Worm (Caenorhabditis elegans) whole organism, L4 larva: Measurements from ENCODE around the gene fbxa-158.
"Not testable (repeated sequence)": the region's sequence is repeated elsewhere in the genome, so short reads cannot be mapped to it uniquely, and the experiment has no call there.

Source experiments
- D1046.2 ChIP-seq: fragments of 200-800 bp; sonication (Bioruptor generic); IDR thresholded peaks from 2 replicates; pipeline ENCODE4 v1.3.6; 2022; ENCODE audit warnings: missing genetic modification characterization, missing compliant biosample characterization
- F10B5.3 ChIP-seq: sonication (generic microtip); optimal IDR thresholded peaks from 2 replicates; lab custom pipeline; 2016; ENCODE audit warnings: mild to moderate bottlenecking, missing genetic modification characterization, missing compliant biosample characterization
- F26F4.8 ChIP-seq: fragments of 200-800 bp; sonication (Bioruptor generic); conservative IDR thresholded peaks from 2 replicates; pipeline ENCODE4 v1.3.6; 2022; ENCODE audit warnings: missing genetic modification characterization, missing compliant biosample characterization
- F44E2.7 ChIP-seq: fragments of 200-800 bp; sonication (Bioruptor generic); IDR thresholded peaks from 2 replicates; pipeline ENCODE4 v2.1.2; 2022; ENCODE audit warnings: missing genetic modification characterization, missing compliant biosample characterization
- T26A8.4 ChIP-seq: fragments of 200-800 bp; sonication (Bioruptor generic); IDR thresholded peaks from 2 replicates; pipeline ENCODE4 v1.3.6; 2022; ENCODE audit warnings: missing genetic modification characterization, missing compliant biosample characterization
- Y48G9A.11 ChIP-seq: fragments of 200-800 bp; sonication (Bioruptor generic); IDR thresholded peaks from 2 replicates; pipeline ENCODE4 v1.3.6; 2022; ENCODE audit warnings: missing genetic modification reagents, missing genetic modification characterization, missing compliant biosample characterization
- aha-1 ChIP-seq: fragments of 150-350 bp; peaks from one replicate; lab custom pipeline; 2014; ENCODE audit warnings: missing biosample characterization, missing genetic modification characterization
- ama-1 ChIP-seq: fragments of 150-350 bp; optimal IDR thresholded peaks from 2 replicates; lab custom pipeline; 2014; ENCODE audit warnings: inconsistent platforms, mixed read lengths
- daf-16 ChIP-seq, 3 experiments: sonication (generic microtip); optimal IDR thresholded peaks; 2 replicates each; lab custom pipeline; 2016 to 2017; ENCODE audit warnings: missing genetic modification characterization in 3 of 3, missing genetic modification reagents in 3 of 3, mild to moderate bottlenecking in 2 of 3, missing compliant biosample characterization in 2 of 3, missing biosample characterization in 1 of 3, moderate library complexity in 1 of 3
- dmd-6 ChIP-seq: fragments of 200-800 bp; sonication (Bioruptor generic); IDR thresholded peaks from 2 replicates; pipeline ENCODE4 v1.3.6; 2022; ENCODE audit warnings: missing genetic modification reagents, missing genetic modification characterization, missing compliant biosample characterization
- dmd-9 ChIP-seq: fragments of 200-800 bp; sonication (Bioruptor generic); IDR thresholded peaks from 2 replicates; pipeline ENCODE4 v1.3.6; 2022; ENCODE audit warnings: missing genetic modification reagents, missing genetic modification characterization, missing compliant biosample characterization
- dpl-1 ChIP-seq: fragments of 150-350 bp; optimal IDR thresholded peaks from 2 replicates; lab custom pipeline; 2014; ENCODE audit warnings: missing biosample characterization, missing genetic modification reagents, missing genetic modification characterization
- duxl-1 ChIP-seq: sonication (generic microtip); optimal IDR thresholded peaks from 2 replicates; lab custom pipeline; 2016; ENCODE audit warnings: mild to moderate bottlenecking, missing genetic modification characterization, moderate library complexity, missing compliant biosample characterization; ENCODE audit not compliant: poor library complexity
- hlh-11 ChIP-seq: fragments of 200-800 bp; sonication (Bioruptor generic); optimal IDR thresholded peaks from 2 replicates; lab custom pipeline; 2018; ENCODE audit warnings: mild to moderate bottlenecking, missing genetic modification characterization, missing compliant biosample characterization
- hmg-1.1 ChIP-seq: fragments of 200-800 bp; sonication (Bioruptor generic); IDR thresholded peaks from 2 replicates; pipeline ENCODE4 v1.3.6; 2022; ENCODE audit warnings: missing genetic modification reagents, missing genetic modification characterization, missing compliant biosample characterization
- lin-1 ChIP-seq: fragments of 200-800 bp; sonication (Bioruptor generic); IDR thresholded peaks from 2 replicates; pipeline ENCODE4 v1.3.6; 2022; ENCODE audit warnings: missing genetic modification reagents, missing genetic modification characterization, missing compliant biosample characterization
- lin-13 ChIP-seq: fragments of 150-350 bp; optimal IDR thresholded peaks from 2 replicates; lab custom pipeline; 2014; ENCODE audit warnings: missing biosample characterization, missing genetic modification reagents, missing genetic modification characterization
- lin-29 ChIP-seq: fragments of 200-800 bp; sonication (Bioruptor generic); IDR thresholded peaks from 2 replicates; pipeline ENCODE4 v1.3.6; 2022; ENCODE audit warnings: missing genetic modification reagents, missing genetic modification characterization, missing compliant biosample characterization
- lir-3 ChIP-seq: sonication (generic microtip); optimal IDR thresholded peaks from 2 replicates; lab custom pipeline; 2016; ENCODE audit warnings: mild to moderate bottlenecking, missing genetic modification characterization, missing compliant biosample characterization
- lsy-2 ChIP-seq, 2 experiments: fragments of 150-350 bp in 1 of 2; sonication (generic microtip) in 1 of 2; optimal IDR thresholded peaks; 2 replicates each; lab custom pipeline; 2014 to 2017; ENCODE audit warnings: missing biosample characterization in 2 of 2, missing genetic modification characterization in 2 of 2
- madf-5 ChIP-seq, 2 experiments: fragments of 200-800 bp; sonication (Bioruptor generic); IDR thresholded peaks; 2 replicates each; pipeline ENCODE4 v1.3.6; 2022; ENCODE audit warnings: missing compliant biosample characterization in 2 of 2, missing genetic modification characterization in 2 of 2
- mdl-1 ChIP-seq, 2 experiments: fragments of 150-350 bp in 1 of 2; sonication (generic microtip) in 1 of 2; optimal IDR thresholded peaks; 2 replicates each; lab custom pipeline; 2014 to 2017; ENCODE audit warnings: missing biosample characterization in 2 of 2, missing genetic modification characterization in 2 of 2
- mes-2 ChIP-seq: sonication (generic microtip); optimal IDR thresholded peaks from 2 replicates; lab custom pipeline; 2016; ENCODE audit warnings: missing genotype, mild to moderate bottlenecking, missing genetic modification characterization, missing compliant biosample characterization; ENCODE audit not compliant: poor library complexity, severe bottlenecking
- mxl-2 ChIP-seq: fragments of 200-800 bp; sonication (Bioruptor generic); conservative IDR thresholded peaks from 2 replicates; pipeline ENCODE4 v1.3.6; 2022; ENCODE audit warnings: missing genetic modification reagents, missing genetic modification characterization, missing compliant biosample characterization
- nhr-10 ChIP-seq: fragments of 150-350 bp; optimal IDR thresholded peaks from 2 replicates; lab custom pipeline; 2014; ENCODE audit warnings: missing biosample characterization, missing genetic modification characterization
- nhr-28 ChIP-seq: fragments of 150-350 bp; optimal IDR thresholded peaks from 2 replicates; lab custom pipeline; 2014; ENCODE audit warnings: missing biosample characterization, missing genetic modification characterization
- nhr-41 ChIP-seq: fragments of 200-800 bp; sonication (Bioruptor generic); IDR thresholded peaks from 2 replicates; pipeline ENCODE4 v1.3.6; 2022; ENCODE audit warnings: missing genetic modification reagents, missing genetic modification characterization, missing compliant biosample characterization
- php-3 ChIP-seq: fragments of 200-800 bp; sonication (Bioruptor generic); IDR thresholded peaks from 2 replicates; pipeline ENCODE4 v1.3.6; 2022; ENCODE audit warnings: missing genetic modification reagents, missing genetic modification characterization, missing compliant biosample characterization
- pqm-1 ChIP-seq: sonication (generic microtip); optimal IDR thresholded peaks from 2 replicates; lab custom pipeline; 2017; ENCODE audit warnings: missing biosample characterization, missing genetic modification characterization
- saeg-2 ChIP-seq: fragments of 200-800 bp; sonication (Bioruptor generic); IDR thresholded peaks from 2 replicates; pipeline ENCODE4 v1.3.6; 2022; ENCODE audit warnings: missing genetic modification reagents, missing genetic modification characterization, missing compliant biosample characterization
- tag-97 ChIP-seq: fragments of 200-800 bp; sonication (Bioruptor generic); IDR thresholded peaks from 2 replicates; pipeline ENCODE4 v1.3.6; 2022; ENCODE audit warnings: missing genetic modification characterization, missing compliant biosample characterization
- tra-1 ChIP-seq: fragments of 200-800 bp; sonication (Bioruptor generic); IDR thresholded peaks from 2 replicates; pipeline ENCODE4 v1.3.6; 2022; ENCODE audit warnings: missing genetic modification reagents, missing genetic modification characterization, missing compliant biosample characterization
- zfp-3 ChIP-seq: fragments of 200-800 bp; sonication (Bioruptor generic); conservative IDR thresholded peaks from 2 replicates; pipeline ENCODE4 v1.3.6; 2022; ENCODE audit warnings: missing genetic modification reagents, missing genetic modification characterization, missing compliant biosample characterization
- ztf-11 ChIP-seq: fragments of 150-350 bp; optimal IDR thresholded peaks from 2 replicates; lab custom pipeline; 2014; ENCODE audit warnings: missing biosample characterization, missing genetic modification characterization

Gene fbxa-158

ce11 chrII:1662881-1663280 lies 41.8 kb upstream of the fbxa-158 start, which contains the start of gene ZC204.14:
ZC204.14 (minus strand) TSS chrII:1662949.
- no peak for TF ChIP-seq dpl-1 (GFP tag; lab: Kevin White, UChicago)
- no peak for TF ChIP-seq dmd-6
- no peak for TF ChIP-seq mxl-2 (GFP tag; lab: Robert Waterston, UW)
- no peak for TF ChIP-seq mdl-1 (tag; optimal IDR thresholded peaks at IDR 0.05; lab: Kevin White, UChicago)
- TF ChIP-seq lin-13: no peak
- TF ChIP-seq mes-2 (tag; lab: Kevin White, UChicago): peak; percentile 51
- TF ChIP-seq hlh-11 (tag; lab: Kevin White, UChicago): no peak
- TF ChIP-seq saeg-2 (GFP tag; lab: Robert Waterston, UW): no peak
- peak in 1 of 2 experiments; percentile 46 for TF ChIP-seq lsy-2 (tag; optimal IDR thresholded peaks at IDR 0.05; lab: Kevin White, UChicago)
- TF ChIP-seq ama-1: no peak
- no peak for TF ChIP-seq F10B5.3 (tag; lab: Kevin White, UChicago)
- TF ChIP-seq dmd-9 (GFP tag; lab: Robert Waterston, UW): no peak
- TF ChIP-seq tag-97 (GFP tag; lab: Robert Waterston, UW): no peak
- TF ChIP-seq T26A8.4 (GFP tag; lab: Robert Waterston, UW): no peak
- TF ChIP-seq nhr-41 (GFP tag; lab: Robert Waterston, UW): no peak
- no peak for TF ChIP-seq nhr-10 (tag; lab: Kevin White, UChicago)

- peak; percentile 23; the same call in 1 of the 2 replicates for TF ChIP-seq dmd-6
- 0 out of 2 replicates have a peak, but pooled peaks have one; percentile 24 for TF ChIP-seq D1046.2
- peak; percentile 49 for TF ChIP-seq hmg-1.1 (GFP tag; lab: Robert Waterston, UW)
- 0 out of 2 replicates have a peak, but pooled peaks have one; percentile 16 for TF ChIP-seq tra-1 (GFP tag; lab: Robert Waterston, UW)
- peak; percentile 72 for TF ChIP-seq Y48G9A.11
- peak; percentile 51 for TF ChIP-seq duxl-1
- TF ChIP-seq mes-2 (tag; lab: Kevin White, UChicago): peak; percentile 26
- 0 out of 2 replicates have a peak, but pooled peaks have one; percentile 43 for TF ChIP-seq T26A8.4 (GFP tag; lab: Robert Waterston, UW)
Measured at ce11 chrII:1661300-1661838, 40.3 kb upstream of the fbxa-158 start.

ce11 chrII:1660888-1661287 lies 39.8 kb upstream of the fbxa-158 start, which contains the start of gene ZC204.13:
ZC204.13 (minus strand) TSS chrII:1660988.
- not testable (repeated sequence) for TF ChIP-seq lin-29 (GFP tag; lab: Robert Waterston, UW); madf-5 (GFP tag; IDR thresholded peaks at IDR 0.05; lab: Robert Waterston, UW); F26F4.8

ce11 chrII:1659729-1660128 lies 38.6 kb upstream of the fbxa-158 start:
- TF ChIP-seq daf-16 (GFP tag; optimal IDR thresholded peaks at IDR 0.05; lab: Kevin White, UChicago): not testable (repeated sequence)
- TF ChIP-seq daf-16 (tag; optimal IDR thresholded peaks at IDR 0.05; lab: Kevin White, UChicago) (peak; percentile 48), php-3 (GFP tag; lab: Robert Waterston, UW) (peak; percentile 70), tra-1 (GFP tag; lab: Robert Waterston, UW) (peak; percentile 55; the same call in 1 of the 2 replicates), hlh-11 (tag; lab: Kevin White, UChicago) (peak; percentile 36), duxl-1 (peak; percentile 26), dmd-9 (GFP tag; lab: Robert Waterston, UW) (0 out of 2 replicates have a peak, but pooled peaks have one; percentile 27), T26A8.4 (GFP tag; lab: Robert Waterston, UW) (0 out of 2 replicates have a peak, but pooled peaks have one; percentile 45), nhr-28 (tag; lab: Kevin White, UChicago) (peak; percentile 47), pqm-1 (tag; lab: Kevin White, UChicago) (peak; percentile 68), lin-1 (GFP tag; lab: Robert Waterston, UW) (peak; percentile 43; the same call in 1 of the 2 replicates), dmd-6 (peak; percentile 88), nhr-41 (GFP tag; lab: Robert Waterston, UW) (0 out of 2 replicates have a peak, but pooled peaks have one; percentile 14)

ce11 chrII:1657202-1657601 lies 36.1 kb upstream of the fbxa-158 start, which contains the start of gene ZC204.12:
ZC204.12 (minus strand) TSS chrII:1657302.
- TF ChIP-seq hlh-11 (tag; lab: Kevin White, UChicago) (no peak), T26A8.4 (GFP tag; lab: Robert Waterston, UW) (no peak), lsy-2 (tag; optimal IDR thresholded peaks at IDR 0.05; lab: Kevin White, UChicago) (no peak), aha-1 (no peak), tag-97 (GFP tag; lab: Robert Waterston, UW) (no peak), zfp-3 (GFP tag; lab: Robert Waterston, UW) (no peak), hmg-1.1 (GFP tag; lab: Robert Waterston, UW) (no peak), F44E2.7 (GFP tag; lab: Robert Waterston, UW) (no peak), ztf-11 (tag; lab: Kevin White, UChicago) (no peak), lir-3 (no peak)
